Worm (Caenorhabditis elegans): ENCODE measurements around the gene T11F9.14.

- TF ChIP-seq lin-13 (GFP tag; optimal IDR thresholded peaks at IDR 0.05) = no peak
- TF ChIP-seq R02D3.7 (tag; optimal IDR thresholded peaks at IDR 0.05) = no peak
- TF ChIP-seq blmp-1 (tag; optimal IDR thresholded peaks at IDR 0.05; ENCODE audit: insufficient read depth) = no peak
- TF ChIP-seq elt-3 (tag; optimal IDR thresholded peaks at IDR 0.05) = no peak
- TF ChIP-seq dmd-4 (tag; optimal IDR thresholded peaks at IDR 0.05) = no peak
- TF ChIP-seq snpc-4 (tag; optimal IDR thresholded peaks at IDR 0.05) = no peak
- TF ChIP-seq gmeb-1 (tag; optimal IDR thresholded peaks at IDR 0.05) = no peak
- no peak for TF ChIP-seq alr-1 (tag; optimal IDR thresholded peaks at IDR 0.05)
- no peak for TF ChIP-seq sem-4 (tag; optimal IDR thresholded peaks at IDR 0.05)
Observed at ce11 chrV:11470210-11470713, 10.4 kb downstream of the T11F9.14 start, which contains the start of gene aat-6.
